Worm (Caenorhabditis elegans): ENCODE data around the gene exc-7.

exc-7 gene

ce11 chrII:9566045-9566444 lies 9.7 kb upstream of the exc-7 start (continued):
- TF ChIP-seq ceh-40 (GFP tag; IDR thresholded peaks at IDR 0.05) (no peak), attf-5 (GFP tag; optimal IDR thresholded peaks at IDR 0.05) (peak; percentile 61), athp-1 (tag; optimal IDR thresholded peaks at IDR 0.05) (peak; percentile 68), ztf-22 (GFP tag; optimal IDR thresholded peaks at IDR 0.05) (no peak), zim-3 (tag; optimal IDR thresholded peaks at IDR 0.05) (peak; percentile 87), hmg-20 (GFP tag; IDR thresholded peaks at IDR 0.05) (no peak), F22D6.2 (tag; optimal IDR thresholded peaks at IDR 0.05) (no peak), Y95B8A.8 (GFP tag; IDR thresholded peaks at IDR 0.05) (no peak; the same call in 1 of the 2 replicates), nhr-90 (tag; optimal IDR thresholded peaks at IDR 0.05) (peak; percentile 90), ccch-3 (GFP tag; optimal IDR thresholded peaks at IDR 0.05) (no peak), lin-40 (tag; optimal IDR thresholded peaks at IDR 0.05) (peak; percentile 62), him-1 (tag; optimal IDR thresholded peaks at IDR 0.05) (peak; percentile 98), ets-4 (GFP tag; optimal IDR thresholded peaks at IDR 0.05) (no peak), lag-1 (GFP tag; IDR thresholded peaks at IDR 0.05) (no peak), let-526 (GFP tag; IDR thresholded peaks at IDR 0.05) (no peak; the same call in 1 of the 2 replicates), F57C9.4 (tag; optimal IDR thresholded peaks at IDR 0.05) (no peak), F52B5.7 (tag; optimal IDR thresholded peaks at IDR 0.05) (peak; percentile 83), mes-4 (tag; optimal IDR thresholded peaks at IDR 0.05) (peak; percentile 58), gei-17 (GFP tag; optimal IDR thresholded peaks at IDR 0.05) (no peak), C17E4.6 (GFP tag; IDR thresholded peaks at IDR 0.05) (peak; percentile 49; the same call in 1 of the 2 replicates), Y53F4B.3 (GFP tag; IDR thresholded peaks at IDR 0.05) (no peak), madf-3 (GFP tag; IDR thresholded peaks at IDR 0.05) (0 out of 2 replicates have a peak, but pooled peaks have one; percentile 68), bed-2 (GFP tag; IDR thresholded peaks at IDR 0.05) (no peak), mcd-1 (GFP tag; IDR thresholded peaks at IDR 0.05) (peak; percentile 63), egrh-3 (GFP tag; IDR thresholded peaks at IDR 0.05) (peak; percentile 29; the same call in 1 of the 2 replicates), pha-4 (tag; optimal IDR thresholded peaks at IDR 0.05) (no peak), attf-6 (GFP tag; IDR thresholded peaks at IDR 0.05) (no peak), ceh-79 (tag; optimal IDR thresholded peaks at IDR 0.05) (no peak), tlf-1 (GFP tag; optimal IDR thresholded peaks at IDR 0.05) (peak; percentile 6), B0336.3 (GFP tag; IDR thresholded peaks at IDR 0.05) (peak; percentile 50; the same call in 1 of the 2 replicates), pbrm-1 (GFP tag; IDR thresholded peaks at IDR 0.05) (peak; percentile 77), rpc-1 (optimal IDR thresholded peaks at IDR 0.05) (peak; percentile 83), rpc-1 (tag; optimal IDR thresholded peaks at IDR 0.05) (peak; percentile 95), snpc-1.1 (tag; optimal IDR thresholded peaks at IDR 0.05; ENCODE audit: insufficient read depth) (no peak), C06A6.2 (GFP tag; conservative IDR thresholded peaks at IDR 0.05) (0 out of 2 replicates have a peak, but pooled peaks have one; percentile 17), D2030.7 (GFP tag; IDR thresholded peaks at IDR 0.05) (peak; percentile 67), ZK185.1 (tag; optimal IDR thresholded peaks at IDR 0.05; ENCODE audit: poor library complexity, severe bottlenecking) (peak; percentile 56), aptf-2 (GFP tag; conservative IDR thresholded peaks at IDR 0.05) (0 out of 2 replicates have a peak, but pooled peaks have one; percentile 65), lsy-27 (tag; optimal IDR thresholded peaks at IDR 0.05; ENCODE audit: borderline replicate concordance, insufficient read depth) (no peak), cebp-1 (GFP tag; IDR thresholded peaks at IDR 0.05) (no peak), cebp-1 (tag; optimal IDR thresholded peaks at IDR 0.05) (peak; percentile 73), unc-62 (GFP tag; optimal IDR thresholded peaks at IDR 0.05) (no peak), somi-1 (GFP tag; optimal IDR thresholded peaks at IDR 0.05) (peak; percentile 65), Y56A3A.18 (GFP tag; IDR thresholded peaks at IDR 0.05) (peak; percentile 77; the same call in 1 of the 2 replicates), tbp1 (GFP tag; optimal IDR thresholded peaks at IDR 0.05) (peak; percentile 98), B0261.1 (tag; optimal IDR thresholded peaks at IDR 0.05) (peak; percentile 93), hmg-1.2 (GFP tag; IDR thresholded peaks at IDR 0.05) (peak; percentile 72), Y79H2A.3 (GFP tag; conservative IDR thresholded peaks at IDR 0.05) (0 out of 2 replicates have a peak, but pooled peaks have one; percentile 51), ztf-25 (GFP tag; IDR thresholded peaks at IDR 0.05) (peak; percentile 97)
